Fruit fly (Drosophila melanogaster) whole organism, wandering third instar larva: ENCODE data around the gene CG2519.

Source experiments
- Abd-B ChIP-seq: fragments of >200 bp; optimal IDR thresholded peaks from 2 replicates; lab custom pipeline; 2017; ENCODE audit warnings: missing biosample characterization, missing genetic modification characterization
- CG32264 ChIP-seq: fragments of 200-800 bp; sonication (Bioruptor generic); optimal IDR thresholded peaks from 2 replicates; lab custom pipeline; 2016; ENCODE audit warnings: missing biosample characterization, missing genetic modification characterization
- CG9705 ChIP-seq: fragments of 200-800 bp; sonication (Bioruptor generic); optimal IDR thresholded peaks from 2 replicates; lab custom pipeline; 2018; ENCODE audit warnings: missing biosample characterization, mild to moderate bottlenecking, missing genetic modification characterization
- CrebA ChIP-seq: fragments of 200-800 bp; sonication (Bioruptor generic); optimal IDR thresholded peaks from 2 replicates; lab custom pipeline; 2016; ENCODE audit warnings: missing biosample characterization, mild to moderate bottlenecking, missing genetic modification characterization, borderline replicate concordance
- Dfd ChIP-seq: fragments of >200 bp; optimal IDR thresholded peaks from 2 replicates; lab custom pipeline; 2017; ENCODE audit warnings: missing biosample characterization, missing genetic modification characterization
- Dif ChIP-seq: fragments of 200-275, 200-300 bp; sonication (Bioruptor generic); optimal IDR thresholded peaks from 2 replicates; lab custom pipeline; 2018; ENCODE audit warnings: missing biosample characterization, missing genetic modification characterization; ENCODE audit not compliant: partially characterized antibody
- GATAd ChIP-seq: sonication (Bioruptor generic); optimal IDR thresholded peaks from 2 replicates; lab custom pipeline; 2016; ENCODE audit warnings: missing biosample characterization, missing genetic modification characterization
- HLH106 ChIP-seq: fragments of 200-800 bp; optimal IDR thresholded peaks from 3 replicates; lab custom pipeline; 2019; ENCODE audit warnings: missing biosample characterization, mild to moderate bottlenecking, missing genetic modification characterization, moderate library complexity
- Hnf4 ChIP-seq: fragments of 200-800 bp; sonication (Bioruptor generic); optimal IDR thresholded peaks from 2 replicates; lab custom pipeline; 2016; ENCODE audit warnings: missing biosample characterization, mild to moderate bottlenecking, missing genetic modification characterization
- Hr78 ChIP-seq: fragments of >200 bp; optimal IDR thresholded peaks from 2 replicates; lab custom pipeline; 2017; ENCODE audit warnings: missing biosample characterization, missing genetic modification characterization
- Hr83 ChIP-seq: fragments of 200-300 bp; sonication (Bioruptor generic); optimal IDR thresholded peaks from 2 replicates; lab custom pipeline; 2016; ENCODE audit warnings: missing biosample characterization, mild to moderate bottlenecking, missing genetic modification characterization, moderate library complexity; ENCODE audit not compliant: poor library complexity, severe bottlenecking
- Jra ChIP-seq: sonication (Bioruptor generic); optimal IDR thresholded peaks from 2 replicates; lab custom pipeline; 2016; ENCODE audit warnings: missing biosample characterization, missing genetic modification characterization
- Mio ChIP-seq: sonication (Bioruptor generic); optimal IDR thresholded peaks from 2 replicates; lab custom pipeline; 2016; ENCODE audit warnings: missing biosample characterization, missing genetic modification characterization
- Myc ChIP-seq: fragments of >200 bp; optimal IDR thresholded peaks from 2 replicates; lab custom pipeline; 2017
- N ChIP-seq: fragments of >200 bp; optimal IDR thresholded peaks from 2 replicates; lab custom pipeline; 2018; ENCODE audit warnings: missing biosample characterization, missing external identifiers, missing genetic modification characterization
- OdsH ChIP-seq: fragments of 200-800 bp; sonication (Bioruptor generic); optimal IDR thresholded peaks from 2 replicates; lab custom pipeline; 2016; ENCODE audit warnings: missing biosample characterization, mild to moderate bottlenecking, missing genetic modification characterization
- Rel ChIP-seq, 2 experiments: fragments of 200-800 bp; sonication (Bioruptor generic) in 1 of 2; optimal IDR thresholded peaks; 2 replicates in 1 of 2; 3 replicates in 1 of 2; lab custom pipeline; 2016 to 2019; ENCODE audit warnings: mild to moderate bottlenecking in 2 of 2, missing biosample characterization in 2 of 2, missing genetic modification characterization in 2 of 2, moderate library complexity in 1 of 2
- Sp1 ChIP-seq: fragments of 200-800 bp; sonication (Bioruptor generic); optimal IDR thresholded peaks from 3 replicates; lab custom pipeline; 2019; ENCODE audit warnings: missing biosample characterization, mild to moderate bottlenecking, missing genetic modification characterization, moderate library complexity
- Vsx2 ChIP-seq: fragments of 200-300, 225-300 bp; sonication (Bioruptor generic); optimal IDR thresholded peaks from 2 replicates; lab custom pipeline; 2018; ENCODE audit warnings: missing biosample characterization, missing genetic modification characterization; ENCODE audit not compliant: partially characterized antibody
- br ChIP-seq: fragments of 200-800 bp; sonication (Bioruptor generic); optimal IDR thresholded peaks from 2 replicates; lab custom pipeline; 2016; ENCODE audit warnings: missing biosample characterization, missing genetic modification characterization
- brk ChIP-seq: fragments of 200-800 bp; sonication (Bioruptor generic); optimal IDR thresholded peaks from 2 replicates; lab custom pipeline; 2016; ENCODE audit warnings: missing biosample characterization, mild to moderate bottlenecking, missing genetic modification characterization
- dl ChIP-seq, 2 experiments: fragments of 175-275, 200-275 bp in 1 of 2; fragments of 200-275 bp in 1 of 2; sonication (Bioruptor generic); optimal IDR thresholded peaks; lab custom pipeline; 2018; ENCODE audit warnings: mild to moderate bottlenecking in 2 of 2, missing biosample characterization in 2 of 2, missing genetic modification characterization in 2 of 2, moderate library complexity in 2 of 2; ENCODE audit not compliant: partially characterized antibody in 2 of 2, insufficient read depth in 1 of 2
- dmrt93B ChIP-seq: fragments of 200-800 bp; sonication (Bioruptor generic); optimal IDR thresholded peaks from 2 replicates; lab custom pipeline; 2018; ENCODE audit warnings: missing biosample characterization, mild to moderate bottlenecking, missing genetic modification characterization
- dsf ChIP-seq: sonication (Bioruptor generic); optimal IDR thresholded peaks from 2 replicates; lab custom pipeline; 2016; ENCODE audit warnings: missing biosample characterization, missing genetic modification characterization, borderline replicate concordance
- ey ChIP-seq: fragments of 200-800 bp; sonication (Bioruptor generic); optimal IDR thresholded peaks from 2 replicates; lab custom pipeline; 2016; ENCODE audit warnings: missing biosample characterization, missing genetic modification characterization
- foxo ChIP-seq, 2 experiments: fragments of 200-800 bp; sonication (Bioruptor generic); optimal IDR thresholded peaks; 2 replicates in 1 of 2; 3 replicates in 1 of 2; lab custom pipeline; 2016 to 2017; ENCODE audit warnings: missing biosample characterization in 2 of 2, missing genetic modification characterization in 2 of 2
- fru ChIP-seq: fragments of 200-800 bp; sonication (Bioruptor generic); optimal IDR thresholded peaks from 3 replicates; lab custom pipeline; 2016; ENCODE audit warnings: missing biosample characterization, mild to moderate bottlenecking, missing genetic modification characterization
- h ChIP-seq: fragments of 200-800 bp; sonication (Bioruptor generic); optimal IDR thresholded peaks from 3 replicates; lab custom pipeline; 2016; ENCODE audit warnings: missing biosample characterization, mild to moderate bottlenecking, missing genetic modification characterization
- jim ChIP-seq: fragments of 175-275, 200-325 bp; sonication (Bioruptor generic); optimal IDR thresholded peaks from 2 replicates; lab custom pipeline; 2016; ENCODE audit warnings: missing biosample characterization, mild to moderate bottlenecking, missing genetic modification characterization
- lola ChIP-seq: fragments of >200 bp; optimal IDR thresholded peaks from 2 replicates; lab custom pipeline; 2017; ENCODE audit warnings: missing biosample characterization, missing genetic modification characterization
- pan ChIP-seq: fragments of >200 bp; optimal IDR thresholded peaks from 2 replicates; lab custom pipeline; 2017
- psq ChIP-seq: fragments of 200-800 bp; sonication (Bioruptor generic); optimal IDR thresholded peaks from 3 replicates; lab custom pipeline; 2017; ENCODE audit warnings: missing biosample characterization, mild to moderate bottlenecking, missing genetic modification characterization, moderate library complexity
- rgr ChIP-seq: fragments of 200-800 bp; sonication (Bioruptor generic); optimal IDR thresholded peaks from 3 replicates; lab custom pipeline; 2016; ENCODE audit warnings: missing biosample characterization, mild to moderate bottlenecking, missing genetic modification characterization
- sage ChIP-seq: fragments of 200-800 bp; sonication (Bioruptor generic); optimal IDR thresholded peaks from 2 replicates; lab custom pipeline; 2016; ENCODE audit warnings: missing biosample characterization, mild to moderate bottlenecking, missing genetic modification characterization
- sv ChIP-seq: fragments of 200-800 bp; sonication (Bioruptor generic); optimal IDR thresholded peaks from 3 replicates; lab custom pipeline; 2016; ENCODE audit warnings: missing biosample characterization, missing genetic modification characterization
- tai ChIP-seq: sonication (Bioruptor generic); optimal IDR thresholded peaks from 2 replicates; lab custom pipeline; 2016; ENCODE audit warnings: missing biosample characterization, missing genetic modification characterization
- usp ChIP-seq: fragments of >200 bp; optimal IDR thresholded peaks from 2 replicates; lab custom pipeline; 2017; ENCODE audit warnings: missing biosample characterization, missing genetic modification characterization
- woc ChIP-seq: sonication (Bioruptor generic); optimal IDR thresholded peaks from 2 replicates; lab custom pipeline; 2016; ENCODE audit warnings: missing biosample characterization, mild to moderate bottlenecking, missing genetic modification characterization

The CG2519 gene

DNA sequence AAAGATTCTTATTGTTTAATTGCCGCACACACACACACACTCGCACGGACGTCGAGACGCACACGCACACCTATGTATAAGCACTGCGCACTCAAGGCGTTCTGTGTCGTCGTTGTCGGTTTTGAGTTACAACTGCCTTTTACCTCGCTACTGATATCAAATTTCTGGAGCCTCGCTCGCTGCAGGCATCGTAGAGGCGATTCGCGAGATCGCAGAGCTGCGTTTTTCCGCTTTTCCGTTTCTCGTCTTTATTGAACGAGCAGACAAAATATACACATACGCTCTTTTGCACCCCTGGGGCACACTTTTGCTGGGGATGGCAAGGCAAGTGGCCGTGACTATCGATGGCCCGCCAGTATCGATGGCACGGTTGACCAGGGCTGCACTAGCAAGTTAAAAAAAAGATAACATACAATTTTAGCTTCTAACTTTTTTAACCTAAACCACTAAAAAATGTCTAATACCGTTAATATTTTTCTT is at the start of gene CG2519:
Gene CG2519, minus strand, starts transcription at position 312 of the 480 bp plus-strand sequence.
- TF ChIP-seq ey (GFP tag; lab: Kevin White, UChicago) (peak; percentile 42), dl (GFP tag; optimal IDR thresholded peaks at IDR 0.05; lab: Kevin White, UChicago; ENCODE audit: insufficient read depth in 1 of 2, partially characterized antibody in 2 of 2) (no peak), Hr83 (GFP tag; lab: Kevin White, UChicago) (peak; percentile 87), pan (lab: Kevin White, UChicago) (no peak), Dif (peak; percentile 31), CG9705 (GFP tag; lab: Kevin White, UChicago) (peak; percentile 38), N (GFP tag; lab: Kevin White, UChicago) (no peak), Sp1 (GFP tag; lab: Kevin White, UChicago) (no peak), Myc (lab: Kevin White, UChicago) (peak; percentile 69), Hnf4 (GFP tag; lab: Kevin White, UChicago) (no peak), OdsH (peak; percentile 32), Vsx2 (GFP tag; lab: Kevin White, UChicago) (no peak), usp (GFP tag; lab: Kevin White, UChicago) (no peak), Rel (GFP tag; optimal IDR thresholded peaks at IDR 0.05; lab: Kevin White, UChicago) (no peak), Rel (tag; optimal IDR thresholded peaks at IDR 0.05; lab: Kevin White, UChicago) (peak; percentile 41), h (GFP tag; lab: Kevin White, UChicago) (peak; percentile 87), woc (peak; percentile 62), foxo (GFP tag; optimal IDR thresholded peaks at IDR 0.05; lab: Kevin White, UChicago) (peak in 1 of 2 experiments; percentile 69), sv (GFP tag; lab: Kevin White, UChicago) (peak; percentile 44)

- TF ChIP-seq N (GFP tag; lab: Kevin White, UChicago) (peak; percentile 3), psq (GFP tag; lab: Kevin White, UChicago) (no peak), Myc (lab: Kevin White, UChicago) (peak; percentile 31)
Measured at dm6 chr3R:5594878-5595277, 47.3 kb upstream of the CG2519 start.

DNA sequence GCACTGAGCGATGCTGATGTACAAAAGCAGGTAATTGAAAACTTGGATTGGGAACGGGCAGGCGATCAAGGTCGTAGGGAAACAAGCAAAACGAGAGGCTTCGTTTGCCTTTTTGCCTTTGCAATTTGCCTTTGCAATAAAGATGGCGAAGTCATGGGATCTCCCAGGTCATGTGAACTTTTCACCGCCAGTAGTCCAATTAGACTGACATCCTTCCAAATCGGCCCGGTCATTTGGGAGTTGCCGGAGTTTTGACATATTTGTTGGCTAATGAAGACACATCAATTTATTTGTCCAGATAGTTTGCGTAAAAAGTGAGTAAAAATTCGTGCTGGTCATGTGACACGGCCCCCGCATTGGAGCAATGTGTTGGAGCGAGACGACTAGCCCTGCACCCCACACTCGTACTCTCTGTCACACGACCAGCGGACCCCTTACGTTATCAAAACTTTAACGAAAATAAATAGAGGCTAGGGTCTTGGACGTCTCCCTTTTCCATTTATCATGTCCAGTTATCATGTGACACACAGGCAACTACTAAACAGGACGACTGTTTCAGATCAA is 44.5 kb upstream of the CG2519 start:
- TF ChIP-seq Rel (GFP tag; optimal IDR thresholded peaks at IDR 0.05; lab: Kevin White, UChicago) (no peak), Rel (tag; optimal IDR thresholded peaks at IDR 0.05; lab: Kevin White, UChicago) (peak; percentile 44), woc (no peak)

dm6 chr3R:5591398-5591853 is 43.9 kb upstream of the CG2519 start, which contains the start of the genes noi and Vha26:
TSS of gene noi (minus strand) at chr3R:5591459.
TSS of gene Vha26 (plus strand) at chr3R:5591763.
- TF ChIP-seq fru (no peak), Hnf4 (GFP tag; lab: Kevin White, UChicago) (no peak), rgr (GFP tag; lab: Kevin White, UChicago) (peak; percentile 12), sage (GFP tag; lab: Kevin White, UChicago) (no peak), Jra (GFP tag; lab: Kevin White, UChicago) (no peak), jim (GFP tag; lab: Kevin White, UChicago) (no peak), br (GFP tag; lab: Kevin White, UChicago) (no peak), CG9705 (GFP tag; lab: Kevin White, UChicago) (peak; percentile 35), foxo (GFP tag; optimal IDR thresholded peaks at IDR 0.05; lab: Kevin White, UChicago) (peak in 1 of 2 experiments; percentile 25), lola (no peak), Vsx2 (GFP tag; lab: Kevin White, UChicago) (no peak), GATAd (GFP tag; lab: Kevin White, UChicago) (no peak), HLH106 (tag; lab: Kevin White, UChicago) (peak; percentile 60), brk (no peak), CG32264 (GFP tag; lab: Kevin White, UChicago) (peak; percentile 4), dsf (GFP tag; lab: Kevin White, UChicago) (no peak), sv (GFP tag; lab: Kevin White, UChicago) (peak; percentile 17), Mio (GFP tag; lab: Kevin White, UChicago) (no peak), dmrt93B (GFP tag; lab: Kevin White, UChicago) (no peak), h (GFP tag; lab: Kevin White, UChicago) (no peak), Sp1 (GFP tag; lab: Kevin White, UChicago) (peak; percentile 19), CrebA (GFP tag; lab: Kevin White, UChicago) (no peak), Hr83 (GFP tag; lab: Kevin White, UChicago) (no peak), Abd-B (GFP tag; lab: Kevin White, UChicago) (peak; percentile 10), pan (lab: Kevin White, UChicago) (no peak), Rel (GFP tag; optimal IDR thresholded peaks at IDR 0.05; lab: Kevin White, UChicago) (no peak), Rel (tag; optimal IDR thresholded peaks at IDR 0.05; lab: Kevin White, UChicago) (peak; percentile 24), N (GFP tag; lab: Kevin White, UChicago) (peak; percentile 96), OdsH (no peak), usp (GFP tag; lab: Kevin White, UChicago) (no peak), Hr78 (peak; percentile 80), woc (peak; percentile 61), tai (GFP tag; lab: Kevin White, UChicago) (no peak), ey (GFP tag; lab: Kevin White, UChicago) (peak; percentile 22), psq (GFP tag; lab: Kevin White, UChicago) (peak; percentile 17), Dfd (GFP tag; lab: Kevin White, UChicago) (no peak), dl (GFP tag; optimal IDR thresholded peaks at IDR 0.05; lab: Kevin White, UChicago; ENCODE audit: insufficient read depth in 1 of 2, partially characterized antibody in 2 of 2) (no peak), Myc (lab: Kevin White, UChicago) (no peak), Dif (no peak)
